Worm (Caenorhabditis elegans): ENCODE measurements around the gene mrps-22.
A peak's percentile ranks its signal among the peaks of the same experiment; 100 is the strongest.

mrps-22 gene

DNA sequence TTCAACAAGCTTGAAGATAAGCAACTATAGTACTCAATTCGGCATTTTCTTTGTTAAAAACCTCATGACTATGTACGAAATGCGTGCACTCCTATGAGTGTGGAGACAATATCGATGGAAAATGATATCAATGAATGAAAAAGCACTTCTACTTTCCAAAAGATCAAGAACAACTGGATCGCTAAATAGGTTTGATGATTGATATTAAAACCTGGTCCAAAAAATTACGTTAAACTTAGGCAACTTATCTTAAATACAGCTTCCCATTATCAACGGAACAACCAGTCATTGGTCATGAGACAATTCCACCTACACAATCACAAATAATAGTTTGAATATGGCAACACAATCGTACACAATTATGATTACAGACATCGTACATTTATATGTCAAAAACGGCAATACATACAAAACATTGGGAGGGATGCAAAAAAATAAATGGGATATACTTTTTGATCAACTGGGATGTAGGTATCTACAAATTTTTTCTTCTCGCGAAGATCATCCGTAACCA lies 22.7 kb upstream of the mrps-22 start (continued):
- TF ChIP-seq snpc-1.1 (tag; optimal IDR thresholded peaks at IDR 0.05; ENCODE audit: insufficient read depth) (no peak), ama-1 (optimal IDR thresholded peaks at IDR 0.05) (peak; percentile 28), ama-1 (GFP tag; optimal IDR thresholded peaks at IDR 0.05) (peak in 1 of 2 experiments; percentile 48), die-1 (tag; optimal IDR thresholded peaks at IDR 0.05) (peak; percentile 47), nfyb-1 (GFP tag; IDR thresholded peaks at IDR 0.05) (peak; percentile 23; the same call in 1 of the 2 replicates), F10E7.11 (tag; optimal IDR thresholded peaks at IDR 0.05) (no peak), C17E4.6 (GFP tag; IDR thresholded peaks at IDR 0.05) (no peak), Y67H2A.10 (GFP tag; conservative IDR thresholded peaks at IDR 0.05) (no peak), attf-3 (GFP tag; conservative IDR thresholded peaks at IDR 0.05) (no peak), dpff-1 (tag; optimal IDR thresholded peaks at IDR 0.05) (no peak), F37B4.10 (GFP tag; IDR thresholded peaks at IDR 0.05) (no peak), pha-4 (tag; optimal IDR thresholded peaks at IDR 0.05) (no peak), Y53F4B.3 (GFP tag; IDR thresholded peaks at IDR 0.05) (no peak), sea-2 (GFP tag; IDR thresholded peaks at IDR 0.05) (no peak), zfh-2 (GFP tag; conservative IDR thresholded peaks at IDR 0.05) (no peak), egl-18 (GFP tag; IDR thresholded peaks at IDR 0.05) (no peak), bed-1 (GFP tag; IDR thresholded peaks at IDR 0.05) (no peak), snpc-1.3 (tag; optimal IDR thresholded peaks at IDR 0.05; ENCODE audit: insufficient read depth) (peak; percentile 11), attf-6 (GFP tag; IDR thresholded peaks at IDR 0.05) (0 out of 2 replicates have a peak, but pooled peaks have one; percentile 10), C06A6.2 (GFP tag; conservative IDR thresholded peaks at IDR 0.05) (no peak), lin-35 (GFP tag; optimal IDR thresholded peaks at IDR 0.05) (peak in 1 of 3 experiments; percentile 41), D2030.7 (GFP tag; IDR thresholded peaks at IDR 0.05) (no peak), madf-3 (GFP tag; IDR thresholded peaks at IDR 0.05) (peak; percentile 69; the same call in 1 of the 2 replicates), ccch-3 (GFP tag; optimal IDR thresholded peaks at IDR 0.05) (no peak), ztf-18 (tag; optimal IDR thresholded peaks at IDR 0.05) (no peak), efl-1 (GFP tag; optimal IDR thresholded peaks at IDR 0.05) (no peak), ceh-27 (GFP tag; optimal IDR thresholded peaks at IDR 0.05) (peak; percentile 1), hmg-1.2 (GFP tag; IDR thresholded peaks at IDR 0.05) (no peak), rcor-1 (GFP tag; IDR thresholded peaks at IDR 0.05) (0 out of 2 replicates have a peak, but pooled peaks have one; percentile 5), ceh-40 (GFP tag; IDR thresholded peaks at IDR 0.05) (peak; percentile 68; the same call in 1 of the 2 replicates), F33H1.4 (GFP tag; IDR thresholded peaks at IDR 0.05) (no peak), rpc-1 (optimal IDR thresholded peaks at IDR 0.05) (no peak), rpc-1 (tag; optimal IDR thresholded peaks at IDR 0.05) (no peak), hsf-1 (GFP tag; IDR thresholded peaks at IDR 0.05) (peak; percentile 53), unc-130 (GFP tag; optimal IDR thresholded peaks at IDR 0.05) (no peak), repo-1 (tag; optimal IDR thresholded peaks at IDR 0.05) (no peak), F57C9.4 (tag; optimal IDR thresholded peaks at IDR 0.05) (no peak), nhr-80 (tag; optimal IDR thresholded peaks at IDR 0.05) (no peak), mcd-1 (GFP tag; IDR thresholded peaks at IDR 0.05) (no peak), hrde-1 (tag; optimal IDR thresholded peaks at IDR 0.05; ENCODE audit: borderline replicate concordance) (peak; percentile 54), ztf-22 (GFP tag; optimal IDR thresholded peaks at IDR 0.05) (no peak), chd-7 (tag; optimal IDR thresholded peaks at IDR 0.05) (no peak), let-607 (tag; optimal IDR thresholded peaks at IDR 0.05) (no peak), madf-8 (GFP tag; conservative IDR thresholded peaks at IDR 0.05) (no peak), sdz-38 (tag; optimal IDR thresholded peaks at IDR 0.05) (no peak), ztf-6 (GFP tag; IDR thresholded peaks at IDR 0.05) (no peak), nhr-90 (tag; optimal IDR thresholded peaks at IDR 0.05) (peak; percentile 4), unc-62 (GFP tag; optimal IDR thresholded peaks at IDR 0.05) (no peak), somi-1 (GFP tag; optimal IDR thresholded peaks at IDR 0.05) (no peak)

Data from whole organism, young adult.